Worm (Caenorhabditis elegans): ENCODE data around the gene unc-39.

DNA sequence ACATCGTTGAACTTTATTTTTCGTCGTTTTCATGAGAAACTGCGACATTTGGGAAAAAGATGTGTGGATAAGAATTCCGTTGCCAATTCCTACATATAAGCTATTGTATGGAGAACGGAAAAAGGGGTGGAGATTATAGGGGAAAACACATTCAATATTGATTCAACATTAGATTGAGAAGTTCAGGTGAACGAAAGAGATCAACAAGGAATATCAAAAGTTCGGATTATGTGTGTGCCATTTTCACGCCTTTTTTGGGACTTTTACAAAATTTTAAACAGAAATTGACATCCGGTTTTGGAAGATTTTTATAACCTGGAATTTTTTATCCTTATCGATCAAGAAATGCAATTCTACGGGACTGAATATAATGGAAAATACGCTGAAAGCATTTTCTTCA lies 45.1 kb upstream of the unc-39 start, which contains the start of gene F47B8.5:
- TF ChIP-seq lsl-1 (GFP tag; optimal IDR thresholded peaks at IDR 0.05) (no peak), ccch-3 (GFP tag; optimal IDR thresholded peaks at IDR 0.05) (no peak)

Data from whole organism, young adult.